Fruit fly (Drosophila melanogaster) whole organism, wandering third instar larva: ENCODE results near the gene RpS10a.

Experiments
- Abd-B ChIP-seq: fragments of >200 bp; optimal IDR thresholded peaks from 2 replicates; lab custom pipeline; 2017; ENCODE audit warnings: missing biosample characterization, missing genetic modification characterization
- CG32264 ChIP-seq: fragments of 200-800 bp; sonication (Bioruptor generic); optimal IDR thresholded peaks from 2 replicates; lab custom pipeline; 2016; ENCODE audit warnings: missing biosample characterization, missing genetic modification characterization
- CG9705 ChIP-seq: fragments of 200-800 bp; sonication (Bioruptor generic); optimal IDR thresholded peaks from 2 replicates; lab custom pipeline; 2018; ENCODE audit warnings: missing biosample characterization, mild to moderate bottlenecking, missing genetic modification characterization
- CrebA ChIP-seq: fragments of 200-800 bp; sonication (Bioruptor generic); optimal IDR thresholded peaks from 2 replicates; lab custom pipeline; 2016; ENCODE audit warnings: missing biosample characterization, mild to moderate bottlenecking, missing genetic modification characterization, borderline replicate concordance
- Dif ChIP-seq: fragments of 200-275, 200-300 bp; sonication (Bioruptor generic); optimal IDR thresholded peaks from 2 replicates; lab custom pipeline; 2018; ENCODE audit warnings: missing biosample characterization, missing genetic modification characterization; ENCODE audit not compliant: partially characterized antibody
- GATAd ChIP-seq: sonication (Bioruptor generic); optimal IDR thresholded peaks from 2 replicates; lab custom pipeline; 2016; ENCODE audit warnings: missing biosample characterization, missing genetic modification characterization
- HLH106 ChIP-seq: fragments of 200-800 bp; optimal IDR thresholded peaks from 3 replicates; lab custom pipeline; 2019; ENCODE audit warnings: missing biosample characterization, mild to moderate bottlenecking, missing genetic modification characterization, moderate library complexity
- Hnf4 ChIP-seq: fragments of 200-800 bp; sonication (Bioruptor generic); optimal IDR thresholded peaks from 2 replicates; lab custom pipeline; 2016; ENCODE audit warnings: missing biosample characterization, mild to moderate bottlenecking, missing genetic modification characterization
- Hr78 ChIP-seq: fragments of >200 bp; optimal IDR thresholded peaks from 2 replicates; lab custom pipeline; 2017; ENCODE audit warnings: missing biosample characterization, missing genetic modification characterization
- Hr83 ChIP-seq: fragments of 200-300 bp; sonication (Bioruptor generic); optimal IDR thresholded peaks from 2 replicates; lab custom pipeline; 2016; ENCODE audit warnings: missing biosample characterization, mild to moderate bottlenecking, missing genetic modification characterization, moderate library complexity; ENCODE audit not compliant: poor library complexity, severe bottlenecking
- Jra ChIP-seq: sonication (Bioruptor generic); optimal IDR thresholded peaks from 2 replicates; lab custom pipeline; 2016; ENCODE audit warnings: missing biosample characterization, missing genetic modification characterization
- Mio ChIP-seq: sonication (Bioruptor generic); optimal IDR thresholded peaks from 2 replicates; lab custom pipeline; 2016; ENCODE audit warnings: missing biosample characterization, missing genetic modification characterization
- Myc ChIP-seq: fragments of >200 bp; optimal IDR thresholded peaks from 2 replicates; lab custom pipeline; 2017
- N ChIP-seq: fragments of >200 bp; optimal IDR thresholded peaks from 2 replicates; lab custom pipeline; 2018; ENCODE audit warnings: missing biosample characterization, missing external identifiers, missing genetic modification characterization
- Rel ChIP-seq, 2 experiments: fragments of 200-800 bp; sonication (Bioruptor generic) in 1 of 2; optimal IDR thresholded peaks; 2 replicates in 1 of 2; 3 replicates in 1 of 2; lab custom pipeline; 2016 to 2019; ENCODE audit warnings: mild to moderate bottlenecking in 2 of 2, missing biosample characterization in 2 of 2, missing genetic modification characterization in 2 of 2, moderate library complexity in 1 of 2
- Sp1 ChIP-seq: fragments of 200-800 bp; sonication (Bioruptor generic); optimal IDR thresholded peaks from 3 replicates; lab custom pipeline; 2019; ENCODE audit warnings: missing biosample characterization, mild to moderate bottlenecking, missing genetic modification characterization, moderate library complexity
- Vsx2 ChIP-seq: fragments of 200-300, 225-300 bp; sonication (Bioruptor generic); optimal IDR thresholded peaks from 2 replicates; lab custom pipeline; 2018; ENCODE audit warnings: missing biosample characterization, missing genetic modification characterization; ENCODE audit not compliant: partially characterized antibody
- br ChIP-seq: fragments of 200-800 bp; sonication (Bioruptor generic); optimal IDR thresholded peaks from 2 replicates; lab custom pipeline; 2016; ENCODE audit warnings: missing biosample characterization, missing genetic modification characterization
- brk ChIP-seq: fragments of 200-800 bp; sonication (Bioruptor generic); optimal IDR thresholded peaks from 2 replicates; lab custom pipeline; 2016; ENCODE audit warnings: missing biosample characterization, mild to moderate bottlenecking, missing genetic modification characterization
- dmrt93B ChIP-seq: fragments of 200-800 bp; sonication (Bioruptor generic); optimal IDR thresholded peaks from 2 replicates; lab custom pipeline; 2018; ENCODE audit warnings: missing biosample characterization, mild to moderate bottlenecking, missing genetic modification characterization
- dsf ChIP-seq: sonication (Bioruptor generic); optimal IDR thresholded peaks from 2 replicates; lab custom pipeline; 2016; ENCODE audit warnings: missing biosample characterization, missing genetic modification characterization, borderline replicate concordance
- ey ChIP-seq: fragments of 200-800 bp; sonication (Bioruptor generic); optimal IDR thresholded peaks from 2 replicates; lab custom pipeline; 2016; ENCODE audit warnings: missing biosample characterization, missing genetic modification characterization
- foxo ChIP-seq, 2 experiments: fragments of 200-800 bp; sonication (Bioruptor generic); optimal IDR thresholded peaks; 2 replicates in 1 of 2; 3 replicates in 1 of 2; lab custom pipeline; 2016 to 2017; ENCODE audit warnings: missing biosample characterization in 2 of 2, missing genetic modification characterization in 2 of 2
- fru ChIP-seq: fragments of 200-800 bp; sonication (Bioruptor generic); optimal IDR thresholded peaks from 3 replicates; lab custom pipeline; 2016; ENCODE audit warnings: missing biosample characterization, mild to moderate bottlenecking, missing genetic modification characterization
- h ChIP-seq: fragments of 200-800 bp; sonication (Bioruptor generic); optimal IDR thresholded peaks from 3 replicates; lab custom pipeline; 2016; ENCODE audit warnings: missing biosample characterization, mild to moderate bottlenecking, missing genetic modification characterization
- lola ChIP-seq: fragments of >200 bp; optimal IDR thresholded peaks from 2 replicates; lab custom pipeline; 2017; ENCODE audit warnings: missing biosample characterization, missing genetic modification characterization
- pan ChIP-seq: fragments of >200 bp; optimal IDR thresholded peaks from 2 replicates; lab custom pipeline; 2017
- rgr ChIP-seq: fragments of 200-800 bp; sonication (Bioruptor generic); optimal IDR thresholded peaks from 3 replicates; lab custom pipeline; 2016; ENCODE audit warnings: missing biosample characterization, mild to moderate bottlenecking, missing genetic modification characterization
- sage ChIP-seq: fragments of 200-800 bp; sonication (Bioruptor generic); optimal IDR thresholded peaks from 2 replicates; lab custom pipeline; 2016; ENCODE audit warnings: missing biosample characterization, mild to moderate bottlenecking, missing genetic modification characterization
- sv ChIP-seq: fragments of 200-800 bp; sonication (Bioruptor generic); optimal IDR thresholded peaks from 3 replicates; lab custom pipeline; 2016; ENCODE audit warnings: missing biosample characterization, missing genetic modification characterization
- tai ChIP-seq: sonication (Bioruptor generic); optimal IDR thresholded peaks from 2 replicates; lab custom pipeline; 2016; ENCODE audit warnings: missing biosample characterization, missing genetic modification characterization
- usp ChIP-seq: fragments of >200 bp; optimal IDR thresholded peaks from 2 replicates; lab custom pipeline; 2017; ENCODE audit warnings: missing biosample characterization, missing genetic modification characterization
- woc ChIP-seq: sonication (Bioruptor generic); optimal IDR thresholded peaks from 2 replicates; lab custom pipeline; 2016; ENCODE audit warnings: missing biosample characterization, mild to moderate bottlenecking, missing genetic modification characterization

RpS10a gene

DNA sequence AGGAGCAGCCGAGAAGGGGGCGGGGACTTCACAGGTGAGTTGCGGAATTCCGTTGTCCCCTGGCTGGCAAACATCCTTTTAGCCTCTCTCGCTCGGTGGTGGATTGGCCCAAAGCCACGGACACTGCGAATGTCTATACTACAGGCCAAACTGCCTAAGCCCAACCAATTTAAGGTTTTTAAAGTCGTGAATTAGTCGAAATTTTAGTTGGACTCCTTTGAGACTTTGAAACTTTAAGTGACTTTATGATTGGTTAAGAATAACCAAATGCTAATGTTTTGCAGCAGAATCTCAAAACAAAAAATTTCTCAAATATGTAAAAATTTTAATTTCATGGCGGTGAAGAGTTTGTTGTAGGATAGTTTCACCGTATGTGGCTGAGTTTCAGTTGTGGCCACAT, 44.0 kb upstream of the RpS10a start:
- TF ChIP-seq Dif (GFP tag; lab: Kevin White, UChicago): no peak
- no peak for TF ChIP-seq N (GFP tag; lab: Kevin White, UChicago)
- no peak for TF ChIP-seq Mio (GFP tag; lab: Kevin White, UChicago)
- no peak for TF ChIP-seq fru (GFP tag; lab: Kevin White, UChicago)
- no peak for TF ChIP-seq Hnf4 (GFP tag; lab: Kevin White, UChicago)
- TF ChIP-seq sage (GFP tag; lab: Kevin White, UChicago): no peak
- no peak for TF ChIP-seq usp (GFP tag; lab: Kevin White, UChicago)
- TF ChIP-seq brk (GFP tag; lab: Kevin White, UChicago): no peak
- no peak for TF ChIP-seq CG9705 (GFP tag; lab: Kevin White, UChicago)
- no peak for TF ChIP-seq Abd-B (GFP tag; lab: Kevin White, UChicago)
- TF ChIP-seq foxo (GFP tag; optimal IDR thresholded peaks at IDR 0.05; lab: Kevin White, UChicago): no peak
- no peak for TF ChIP-seq rgr (GFP tag; lab: Kevin White, UChicago)
- TF ChIP-seq Hr78 (GFP tag; lab: Kevin White, UChicago): no peak
- no peak for TF ChIP-seq Jra (GFP tag; lab: Kevin White, UChicago)
- TF ChIP-seq lola (GFP tag; lab: Kevin White, UChicago): no peak
- TF ChIP-seq Sp1 (GFP tag; lab: Kevin White, UChicago): no peak
- no peak for TF ChIP-seq dmrt93B (GFP tag; lab: Kevin White, UChicago)
- no peak for TF ChIP-seq HLH106 (tag; lab: Kevin White, UChicago)
- TF ChIP-seq br (GFP tag; lab: Kevin White, UChicago): no peak
- TF ChIP-seq tai: no peak

DNA sequence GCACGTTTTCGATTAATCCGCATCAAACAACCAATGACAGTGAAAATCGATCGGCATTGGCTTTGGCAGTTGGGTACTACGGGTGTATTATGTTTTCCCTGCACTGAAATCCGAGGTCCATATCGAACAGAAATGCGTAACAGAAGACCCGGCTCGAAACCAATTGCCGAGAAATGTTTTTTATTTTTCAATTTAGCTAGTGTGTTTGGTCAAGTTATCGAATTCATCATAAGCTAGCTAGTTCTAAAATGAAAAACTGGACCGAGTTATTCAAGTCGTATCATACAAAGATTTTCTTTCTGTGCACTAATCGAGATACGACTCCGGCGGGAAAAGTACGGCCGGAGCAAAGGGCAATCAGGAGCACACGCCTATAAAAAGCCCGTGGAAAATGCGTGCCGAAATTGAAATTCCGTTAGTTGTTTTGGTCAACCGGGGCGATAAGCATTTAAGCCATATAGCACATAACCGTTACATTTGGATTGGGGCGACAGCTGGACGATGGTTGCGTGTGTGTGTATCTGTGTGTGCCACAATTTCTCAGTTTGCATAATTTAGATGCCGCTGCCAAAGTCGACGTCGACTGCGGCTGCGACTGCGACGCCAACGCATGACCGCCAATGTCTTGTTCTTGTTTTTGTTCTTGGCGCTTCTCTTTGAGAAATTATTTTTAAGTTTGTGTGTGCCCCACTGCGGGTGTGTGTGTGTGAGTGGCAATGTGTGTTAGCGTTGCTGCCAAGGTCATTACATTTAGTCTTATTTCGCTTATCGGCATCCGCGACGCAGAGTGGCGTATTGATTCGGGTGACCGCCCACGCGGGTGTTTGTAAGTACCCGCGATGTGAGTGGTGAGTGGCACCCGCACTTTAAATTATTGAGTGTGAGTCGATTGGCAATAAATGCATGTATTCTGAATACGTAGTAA, 43.2 kb upstream of the RpS10a start:
- no peak for TF ChIP-seq h (GFP tag; lab: Kevin White, UChicago)
- TF ChIP-seq Myc (lab: Kevin White, UChicago): no peak
- no peak for TF ChIP-seq Jra (GFP tag; lab: Kevin White, UChicago)
- TF ChIP-seq HLH106 (tag; lab: Kevin White, UChicago): no peak
- no peak for TF ChIP-seq woc (GFP tag; lab: Kevin White, UChicago)
- TF ChIP-seq CrebA (GFP tag; lab: Kevin White, UChicago): no peak
- no peak for TF ChIP-seq foxo (GFP tag; optimal IDR thresholded peaks at IDR 0.05; lab: Kevin White, UChicago)
- TF ChIP-seq dmrt93B (GFP tag; lab: Kevin White, UChicago): no peak
- TF ChIP-seq N (GFP tag; lab: Kevin White, UChicago): no peak

DNA sequence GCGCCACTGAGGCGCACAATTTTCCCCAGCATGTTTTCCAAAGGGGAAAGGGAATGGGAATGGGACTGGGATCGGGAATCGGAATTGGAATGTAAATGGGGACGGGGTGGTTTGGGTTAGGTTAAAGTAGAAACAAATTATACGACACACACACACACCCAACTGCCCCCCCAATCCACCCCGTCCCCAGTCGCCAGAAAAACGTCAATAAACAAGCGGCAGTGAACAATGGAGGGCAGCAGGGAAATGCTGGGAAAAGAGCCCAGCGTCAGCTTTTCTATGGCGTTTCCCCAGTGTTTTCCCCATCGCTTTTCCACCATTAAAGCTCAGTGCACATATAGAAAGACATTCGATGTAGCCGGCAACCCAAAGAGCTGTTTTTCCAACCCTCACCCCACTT, 41.9 kb upstream of the RpS10a start:
- TF ChIP-seq Hnf4 (GFP tag; lab: Kevin White, UChicago): no peak
- no peak for TF ChIP-seq CG32264 (GFP tag; lab: Kevin White, UChicago)
- TF ChIP-seq brk (GFP tag; lab: Kevin White, UChicago): no peak
- TF ChIP-seq usp (GFP tag; lab: Kevin White, UChicago): no peak
- TF ChIP-seq br (GFP tag; lab: Kevin White, UChicago): no peak

- TF ChIP-seq Rel (GFP tag; optimal IDR thresholded peaks at IDR 0.05; lab: Kevin White, UChicago) (no peak), Rel (tag; optimal IDR thresholded peaks at IDR 0.05; lab: Kevin White, UChicago) (no peak), sv (GFP tag; lab: Kevin White, UChicago) (no peak), Hnf4 (GFP tag; lab: Kevin White, UChicago) (no peak), CrebA (GFP tag; lab: Kevin White, UChicago) (no peak)
Measured at dm6 chr3R:27613814-27614213, 38.7 kb upstream of the RpS10a start.

dm6 chr3R:27616493-27616892, 36.1 kb upstream of the RpS10a start:
- TF ChIP-seq HLH106 (tag; lab: Kevin White, UChicago): no peak
- TF ChIP-seq Vsx2 (GFP tag; lab: Kevin White, UChicago): no peak
- no peak for TF ChIP-seq Myc (lab: Kevin White, UChicago)
- no peak for TF ChIP-seq h (GFP tag; lab: Kevin White, UChicago)
- TF ChIP-seq brk (GFP tag; lab: Kevin White, UChicago): no peak
- no peak for TF ChIP-seq pan
- no peak for TF ChIP-seq foxo (GFP tag; optimal IDR thresholded peaks at IDR 0.05; lab: Kevin White, UChicago)
- no peak for TF ChIP-seq Mio (GFP tag; lab: Kevin White, UChicago)
- no peak for TF ChIP-seq Hr83 (GFP tag; lab: Kevin White, UChicago)
- no peak for TF ChIP-seq br (GFP tag; lab: Kevin White, UChicago)
- TF ChIP-seq dsf: no peak
- TF ChIP-seq N (GFP tag; lab: Kevin White, UChicago): no peak
- no peak for TF ChIP-seq ey (GFP tag; lab: Kevin White, UChicago)
- no peak for TF ChIP-seq woc (GFP tag; lab: Kevin White, UChicago)
- no peak for TF ChIP-seq Dif (GFP tag; lab: Kevin White, UChicago)
- TF ChIP-seq sv (GFP tag; lab: Kevin White, UChicago): no peak
- no peak for TF ChIP-seq GATAd (GFP tag; lab: Kevin White, UChicago)
- TF ChIP-seq, all 38 proteins: peak for 0
